4 fruit fly cellular contexts compared by ENCODE assay signal in genomic region chr3R:9491065-9491567, dm6.
TF ChIP-seq lines count a peak whose summit lies in the region.

No protein-coding gene starts in this region.

- no peak for TF ChIP-seq CTCF in whole organism, embryonic (GFP tag; optimal IDR thresholded peaks at IDR 0.05; lab: Kevin White, UChicago)

TF ChIP-seq in whole organism, adult, 20 proteins besides CTCF, POLR2A, EP300 and RAD21:
- TF ChIP-seq cic (GFP tag; optimal IDR thresholded peaks at IDR 0.05; lab: Kevin White, UChicago) (peak; percentile 13), CG33017 (tag; optimal IDR thresholded peaks at IDR 0.05; lab: Kevin White, UChicago) (no peak), ovo (GFP tag; optimal IDR thresholded peaks at IDR 0.05; lab: Kevin White, UChicago) (no peak), cnc (optimal IDR thresholded peaks at IDR 0.05; lab: Kevin White, UChicago) (no peak)

TF ChIP-seq in whole organism, embryonic, 481 proteins besides CTCF, POLR2A, EP300 and RAD21 (continues in another document):
- TF ChIP-seq HmgD (GFP tag; optimal IDR thresholded peaks at IDR 0.05; lab: Kevin White, UChicago) (no peak), fd102C (GFP tag; optimal IDR thresholded peaks at IDR 0.05; lab: Kevin White, UChicago) (no peak), ham (GFP tag; IDR thresholded peaks at IDR 0.05; lab: Robert Waterston, UW) (no peak), CG18599 (GFP tag; optimal IDR thresholded peaks at IDR 0.05; lab: Kevin White, UChicago) (peak; percentile 35), cwo (GFP tag; optimal IDR thresholded peaks at IDR 0.05; lab: Kevin White, UChicago) (peak; percentile 7), CG15073 (GFP tag; optimal IDR thresholded peaks at IDR 0.05; lab: Kevin White, UChicago) (no peak), lov (optimal IDR thresholded peaks at IDR 0.05; lab: Kevin White, UChicago) (no peak), lov (GFP tag; IDR thresholded peaks at IDR 0.05; lab: Robert Waterston, UW) (no peak), CG10979 (tag; optimal IDR thresholded peaks at IDR 0.05; lab: Kevin White, UChicago) (no peak), salm (tag; optimal IDR thresholded peaks at IDR 0.05; lab: Kevin White, UChicago) (no peak), scrt (GFP tag; optimal IDR thresholded peaks at IDR 0.05; lab: Kevin White, UChicago) (peak; percentile 43), CG13287 (GFP tag; IDR thresholded peaks at IDR 0.05; lab: Robert Waterston, UW; ENCODE audit: partially characterized antibody) (no peak), ab (GFP tag; optimal IDR thresholded peaks at IDR 0.05; lab: Kevin White, UChicago) (no peak), bbx (GFP tag; IDR thresholded peaks at IDR 0.05; lab: Robert Waterston, UW; ENCODE audit: partially characterized antibody) (no peak), Xbp1 (GFP tag; optimal IDR thresholded peaks at IDR 0.05; lab: Kevin White, UChicago) (no peak), corto (GFP tag; optimal IDR thresholded peaks at IDR 0.05; lab: Kevin White, UChicago) (no peak), jing (GFP tag; optimal IDR thresholded peaks at IDR 0.05; lab: Kevin White, UChicago) (no peak), Hmr (GFP tag; optimal IDR thresholded peaks at IDR 0.05; lab: Kevin White, UChicago) (no peak), maf-S (GFP tag; optimal IDR thresholded peaks at IDR 0.05; lab: Kevin White, UChicago) (no peak), amos (GFP tag; IDR thresholded peaks at IDR 0.05; lab: Robert Waterston, UW; ENCODE audit: partially characterized antibody) (peak; percentile 18; the same call in 1 of the 2 replicates), CG13894 (tag; optimal IDR thresholded peaks at IDR 0.05; lab: Kevin White, UChicago) (peak; percentile 75), Poxn (GFP tag; IDR thresholded peaks at IDR 0.05; lab: Robert Waterston, UW) (no peak), Xrp1 (GFP tag; IDR thresholded peaks at IDR 0.05; lab: Robert Waterston, UW) (no peak), CG3847 (GFP tag; IDR thresholded peaks at IDR 0.05; lab: Robert Waterston, UW) (no peak), MTF-1 (GFP tag; optimal IDR thresholded peaks at IDR 0.05; lab: Kevin White, UChicago; ENCODE audit: borderline replicate concordance) (no peak), Adf1 (GFP tag; IDR thresholded peaks at IDR 0.05; lab: Robert Waterston, UW) (peak; percentile 25; the same call in 1 of the 2 replicates), Doc2 (GFP tag; IDR thresholded peaks at IDR 0.05; lab: Robert Waterston, UW) (no peak), sim (GFP tag; IDR thresholded peaks at IDR 0.05; lab: Robert Waterston, UW) (no peak), CG6854 (GFP tag; optimal IDR thresholded peaks at IDR 0.05; lab: Kevin White, UChicago) (peak; percentile 32), H15 (GFP tag; IDR thresholded peaks at IDR 0.05; lab: Robert Waterston, UW) (no peak)

TF ChIP-seq in whole organism, prepupa, 60 proteins besides CTCF, POLR2A, EP300 and RAD21:
- no peak for TF ChIP-seq salr (GFP tag; optimal IDR thresholded peaks at IDR 0.05; lab: Kevin White, UChicago)
- peak; percentile 31 for TF ChIP-seq CG6854 (GFP tag; optimal IDR thresholded peaks at IDR 0.05; lab: Kevin White, UChicago)
- TF ChIP-seq Blimp-1 (GFP tag; optimal IDR thresholded peaks at IDR 0.05; lab: Kevin White, UChicago) = no peak
- no peak for TF ChIP-seq spab (GFP tag; optimal IDR thresholded peaks at IDR 0.05; lab: Kevin White, UChicago)
- TF ChIP-seq fkh (GFP tag; optimal IDR thresholded peaks at IDR 0.05; lab: Kevin White, UChicago) = peak; percentile 1
- TF ChIP-seq CG7368 (GFP tag; optimal IDR thresholded peaks at IDR 0.05; lab: Kevin White, UChicago) = peak; percentile 12
- no peak for TF ChIP-seq pdm3 (GFP tag; optimal IDR thresholded peaks at IDR 0.05; lab: Kevin White, UChicago)
- TF ChIP-seq CG32006 (GFP tag; optimal IDR thresholded peaks at IDR 0.05; lab: Kevin White, UChicago) = no peak
- no peak for TF ChIP-seq CG6792 (GFP tag; optimal IDR thresholded peaks at IDR 0.05; lab: Kevin White, UChicago)
- no peak for TF ChIP-seq vri (GFP tag; optimal IDR thresholded peaks at IDR 0.05; lab: Kevin White, UChicago)
- TF ChIP-seq Sox15 (GFP tag; optimal IDR thresholded peaks at IDR 0.05; lab: Kevin White, UChicago) = no peak
- TF ChIP-seq Gug (GFP tag; IDR thresholded peaks at IDR 0.05; lab: Robert Waterston, UW) = 0 out of 2 replicates have a peak, but pooled peaks have one; percentile 8
- TF ChIP-seq CG6163 (GFP tag; IDR thresholded peaks at IDR 0.05; lab: Robert Waterston, UW) = no peak
TF ChIP-seq in whole organism, prepupa: peak in this region for 4.

TF ChIP-seq in whole organism, pupa, 21 proteins besides CTCF, POLR2A, EP300 and RAD21:
- TF ChIP-seq CG17806 (tag; optimal IDR thresholded peaks at IDR 0.05; lab: Kevin White, UChicago) (no peak), CG9948 (tag; optimal IDR thresholded peaks at IDR 0.05; lab: Kevin White, UChicago) (no peak), D1 (tag; optimal IDR thresholded peaks at IDR 0.05; lab: Kevin White, UChicago) (no peak), CG13204 (GFP tag; optimal IDR thresholded peaks at IDR 0.05; lab: Kevin White, UChicago) (peak; percentile 58)
